Fruit fly (Drosophila melanogaster): ENCODE results near the gene CG31365.

dm6 chr3R:23120933-23121332 is 5.3 kb downstream of the CG31365 start:
- TF ChIP-seq pan (optimal IDR thresholded peaks at IDR 0.05) (no peak), CG8478 (optimal IDR thresholded peaks at IDR 0.05) (no peak)
